Worm (Caenorhabditis elegans): ENCODE data around the gene sgca-1.

DNA sequence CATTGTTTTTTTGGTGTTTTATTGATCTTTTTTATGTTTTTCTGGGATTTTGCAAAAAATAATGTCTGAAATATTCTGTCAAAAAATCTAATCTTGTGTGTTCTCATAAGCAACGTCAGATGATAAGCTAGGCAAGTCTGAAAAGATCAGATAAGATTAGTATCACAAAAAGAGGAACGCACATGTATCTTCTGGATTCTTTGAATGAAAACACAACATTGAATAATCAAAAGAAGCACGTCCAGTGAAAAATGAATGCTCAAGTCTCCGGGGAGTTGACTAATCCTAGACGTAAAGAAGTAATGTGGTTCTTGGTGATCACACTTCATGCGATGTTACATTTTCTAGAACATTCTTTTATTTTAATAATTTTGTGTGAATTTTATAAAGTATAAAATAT lies 16.1 kb upstream of the sgca-1 start:
- no peak for TF ChIP-seq cog-1 (tag; optimal IDR thresholded peaks at IDR 0.05)
- TF ChIP-seq ztf-29 (GFP tag; IDR thresholded peaks at IDR 0.05), result no peak

Measured in whole organism, midembryonic.